Worm (Caenorhabditis elegans) whole organism, young adult: ENCODE measurements around the gene spp-16.

Experiments used
- B0019.2 ChIP-seq: fragments of 200-800 bp; sonication (Bioruptor generic); conservative IDR thresholded peaks from 2 replicates; pipeline ENCODE4 v1.3.6; 2022; ENCODE audit warnings: missing genetic modification reagents, missing genetic modification characterization, missing compliant biosample characterization
- F10E7.11 ChIP-seq: sonication (generic microtip); optimal IDR thresholded peaks from 2 replicates; lab custom pipeline; 2017; ENCODE audit warnings: mild to moderate bottlenecking, missing genetic modification characterization, moderate library complexity, missing compliant biosample characterization
- F22D6.2 ChIP-seq: sonication (generic microtip); optimal IDR thresholded peaks from 2 replicates; lab custom pipeline; 2016; ENCODE audit warnings: mild to moderate bottlenecking, missing genetic modification characterization, missing compliant biosample characterization
- F39B2.1 ChIP-seq: fragments of 200-800 bp; sonication (Bioruptor generic); IDR thresholded peaks from 2 replicates; pipeline ENCODE4 v1.3.6; 2022; ENCODE audit warnings: missing genetic modification reagents, missing genetic modification characterization, missing compliant biosample characterization
- F49E8.2 ChIP-seq: sonication (generic microtip); optimal IDR thresholded peaks from 3 replicates; lab custom pipeline; 2017; ENCODE audit warnings: missing genetic modification characterization, mild to moderate bottlenecking, missing compliant biosample characterization, antibody characterized with exemption, moderate library complexity; ENCODE audit not compliant: insufficient read depth
- F52B5.7 ChIP-seq: sonication (generic microtip); optimal IDR thresholded peaks from 2 replicates; lab custom pipeline; 2016; ENCODE audit warnings: mild to moderate bottlenecking, missing genetic modification characterization, missing compliant biosample characterization
- F55B11.4 ChIP-seq: sonication (generic microtip); optimal IDR thresholded peaks from 2 replicates; lab custom pipeline; 2016; ENCODE audit warnings: missing compliant biosample characterization, missing genetic modification characterization, borderline replicate concordance; ENCODE audit not compliant: insufficient read depth
- F57A8.1 ChIP-seq: fragments of 200-800 bp; sonication (Bioruptor generic); optimal IDR thresholded peaks from 2 replicates; lab custom pipeline; 2018; ENCODE audit warnings: mild to moderate bottlenecking, missing genetic modification characterization, moderate library complexity, missing compliant biosample characterization
- F57C9.4 ChIP-seq: sonication (generic microtip); optimal IDR thresholded peaks from 2 replicates; lab custom pipeline; 2017; ENCODE audit warnings: mild to moderate bottlenecking, missing genetic modification characterization, missing compliant biosample characterization
- K11D2.4 ChIP-seq: fragments of 200-800 bp; sonication (Bioruptor generic); IDR thresholded peaks from 2 replicates; pipeline ENCODE4 v1.3.6; 2022; ENCODE audit warnings: missing genetic modification reagents, missing genetic modification characterization, missing compliant biosample characterization
- T07F8.4 ChIP-seq: sonication (generic microtip); optimal IDR thresholded peaks from 2 replicates; lab custom pipeline; 2016; ENCODE audit warnings: mild to moderate bottlenecking, missing genetic modification characterization, moderate library complexity, missing compliant biosample characterization
- T26A5.8 ChIP-seq: sonication (generic microtip); optimal IDR thresholded peaks from 2 replicates; lab custom pipeline; 2016; ENCODE audit warnings: missing genetic modification characterization, missing compliant biosample characterization
- Y53F4B.3 ChIP-seq: fragments of 200-800 bp; sonication (Bioruptor generic); IDR thresholded peaks from 2 replicates; pipeline ENCODE4 v1.3.6; 2022; ENCODE audit warnings: missing genetic modification reagents, missing genetic modification characterization, missing compliant biosample characterization
- Y53G8AR.9 ChIP-seq: fragments of 200-800 bp; sonication (Bioruptor generic); conservative IDR thresholded peaks from 2 replicates; pipeline ENCODE4 v1.3.6; 2022; ENCODE audit warnings: missing genetic modification reagents, missing genetic modification characterization, missing compliant biosample characterization
- Y67H2A.10 ChIP-seq: fragments of 200-800 bp; sonication (Bioruptor generic); conservative IDR thresholded peaks from 2 replicates; pipeline ENCODE4 v1.3.6; 2022; ENCODE audit warnings: missing genetic modification reagents, missing genetic modification characterization, missing compliant biosample characterization
- Y79H2A.3 ChIP-seq: fragments of 200-800 bp; sonication (Bioruptor generic); conservative IDR thresholded peaks from 2 replicates; pipeline ENCODE4 v1.3.6; 2022; ENCODE audit warnings: missing genetic modification reagents, missing genetic modification characterization, missing compliant biosample characterization
- Y95B8A.8 ChIP-seq: fragments of 200-800 bp; sonication (Bioruptor generic); IDR thresholded peaks from 2 replicates; pipeline ENCODE4 v1.3.6; 2022; ENCODE audit warnings: missing genetic modification reagents, missing genetic modification characterization, missing compliant biosample characterization
- ZK185.1 ChIP-seq: sonication (generic microtip); optimal IDR thresholded peaks from 2 replicates; lab custom pipeline; 2016; ENCODE audit warnings: mild to moderate bottlenecking, missing genetic modification characterization, missing compliant biosample characterization; ENCODE audit not compliant: poor library complexity, severe bottlenecking
- aptf-3 ChIP-seq: fragments of 200-800 bp; sonication (Bioruptor generic); IDR thresholded peaks from 2 replicates; pipeline ENCODE4 v1.3.6; 2022; ENCODE audit warnings: missing genetic modification characterization, missing compliant biosample characterization
- atf-7 ChIP-seq: sonication (generic microtip); optimal IDR thresholded peaks from 2 replicates; lab custom pipeline; 2017; ENCODE audit warnings: mild to moderate bottlenecking, missing genetic modification characterization, missing compliant biosample characterization
- athp-1 ChIP-seq: sonication (generic microtip); optimal IDR thresholded peaks from 2 replicates; lab custom pipeline; 2017; ENCODE audit warnings: mild to moderate bottlenecking, missing genetic modification characterization, missing compliant biosample characterization
- attf-6 ChIP-seq: fragments of 200-800 bp; sonication (Bioruptor generic); IDR thresholded peaks from 2 replicates; pipeline ENCODE4 v1.3.6; 2022; ENCODE audit warnings: missing genetic modification reagents, missing genetic modification characterization, missing compliant biosample characterization
- bed-1 ChIP-seq: fragments of 200-800 bp; sonication (Bioruptor generic); IDR thresholded peaks from 2 replicates; pipeline ENCODE4 v1.3.6; 2022; ENCODE audit warnings: missing genetic modification reagents, missing genetic modification characterization, missing compliant biosample characterization
- ccch-3 ChIP-seq: fragments of 200-800 bp; sonication (Bioruptor generic); optimal IDR thresholded peaks from 2 replicates; lab custom pipeline; 2018; ENCODE audit warnings: mild to moderate bottlenecking, missing genetic modification characterization, missing compliant biosample characterization
- cebp-1 ChIP-seq, 2 experiments: fragments of 200-800 bp in 1 of 2; sonication (Bioruptor generic) in 1 of 2; sonication (generic microtip) in 1 of 2; IDR thresholded peaks in 1 of 2; optimal IDR thresholded peaks in 1 of 2; 2 replicates each; pipeline versions ENCODE4 v1.3.6 to Lab custom; 2017 to 2022; ENCODE audit warnings: missing compliant biosample characterization in 2 of 2, missing genetic modification characterization in 2 of 2, mild to moderate bottlenecking in 1 of 2, missing genetic modification reagents in 1 of 2, moderate library complexity in 1 of 2
- ceh-27 ChIP-seq: fragments of 200-800 bp; sonication (Bioruptor generic); optimal IDR thresholded peaks from 2 replicates; lab custom pipeline; 2018; ENCODE audit warnings: mild to moderate bottlenecking, missing genetic modification characterization, moderate library complexity, missing compliant biosample characterization
- ceh-40 ChIP-seq: fragments of 200-800 bp; sonication (Bioruptor generic); IDR thresholded peaks from 2 replicates; pipeline ENCODE4 v1.3.6; 2022; ENCODE audit warnings: missing genetic modification characterization, missing compliant biosample characterization
- ceh-58 ChIP-seq: fragments of 200-800 bp; sonication (Bioruptor generic); IDR thresholded peaks from 2 replicates; pipeline ENCODE4 v1.3.6; 2022; ENCODE audit warnings: missing genetic modification characterization, missing compliant biosample characterization
- dox-1 ChIP-seq: fragments of 200-800 bp; sonication (Bioruptor generic); IDR thresholded peaks from 2 replicates; pipeline ENCODE4 v1.3.6; 2022; ENCODE audit warnings: missing genetic modification reagents, missing genetic modification characterization, missing compliant biosample characterization
- egl-18 ChIP-seq: fragments of 200-800 bp; sonication (Bioruptor generic); IDR thresholded peaks from 2 replicates; pipeline ENCODE4 v1.3.6; 2022; ENCODE audit warnings: missing genetic modification reagents, missing genetic modification characterization, missing compliant biosample characterization
- egl-44 ChIP-seq: fragments of 200-800 bp; sonication (Bioruptor generic); IDR thresholded peaks from 2 replicates; pipeline ENCODE4 v1.3.6; 2022; ENCODE audit warnings: missing genetic modification reagents, missing genetic modification characterization, missing compliant biosample characterization
- fkh-3 ChIP-seq: sonication (generic microtip); optimal IDR thresholded peaks from 2 replicates; lab custom pipeline; 2016; ENCODE audit warnings: mild to moderate bottlenecking, missing genetic modification characterization, missing compliant biosample characterization
- gei-17 ChIP-seq: fragments of 200-800 bp; sonication (Bioruptor generic); optimal IDR thresholded peaks from 2 replicates; lab custom pipeline; 2018; ENCODE audit warnings: mild to moderate bottlenecking, missing genetic modification characterization, missing compliant biosample characterization
- hmg-1.2 ChIP-seq: fragments of 200-800 bp; sonication (Bioruptor generic); IDR thresholded peaks from 2 replicates; pipeline ENCODE4 v1.3.6; 2022; ENCODE audit warnings: missing genetic modification reagents, missing genetic modification characterization, missing compliant biosample characterization
- hsf-1 ChIP-seq: fragments of 200-800 bp; sonication (Bioruptor generic); IDR thresholded peaks from 2 replicates; pipeline ENCODE4 v1.3.6; 2022; ENCODE audit warnings: missing genetic modification reagents, missing genetic modification characterization, missing compliant biosample characterization
- let-607 ChIP-seq, 2 experiments: fragments of 200-800 bp in 1 of 2; sonication (Bioruptor generic) in 1 of 2; sonication (generic microtip) in 1 of 2; optimal IDR thresholded peaks; 2 replicates each; lab custom pipeline; 2016 to 2018; ENCODE audit warnings: mild to moderate bottlenecking in 2 of 2, missing compliant biosample characterization in 2 of 2, missing genetic modification characterization in 2 of 2, moderate library complexity in 2 of 2, missing genotype in 1 of 2
- mes-4 ChIP-seq: sonication (generic microtip); optimal IDR thresholded peaks from 2 replicates; lab custom pipeline; 2016; ENCODE audit warnings: missing genotype, missing genetic modification characterization, missing compliant biosample characterization
- nhr-27 ChIP-seq: fragments of 200-800 bp; sonication (Bioruptor generic); optimal IDR thresholded peaks from 2 replicates; lab custom pipeline; 2018; ENCODE audit warnings: mild to moderate bottlenecking, missing genetic modification characterization, moderate library complexity, missing compliant biosample characterization
- pbrm-1 ChIP-seq: fragments of 200-800 bp; sonication (Bioruptor generic); IDR thresholded peaks from 2 replicates; pipeline ENCODE4 v1.3.6; 2022; ENCODE audit warnings: missing genetic modification reagents, missing genetic modification characterization, missing compliant biosample characterization
- pha-4 ChIP-seq: fragments of 150-350 bp; sonication (generic microtip); optimal IDR thresholded peaks from 2 replicates; lab custom pipeline; 2014; ENCODE audit warnings: missing biosample characterization, missing genetic modification reagents, missing genetic modification characterization
- rcor-1 ChIP-seq: fragments of 200-800 bp; sonication (Bioruptor generic); IDR thresholded peaks from 2 replicates; pipeline ENCODE4 v1.3.6; 2022; ENCODE audit warnings: missing genetic modification reagents, missing genetic modification characterization, missing compliant biosample characterization
- sea-2 ChIP-seq: fragments of 200-800 bp; sonication (Bioruptor generic); IDR thresholded peaks from 2 replicates; pipeline ENCODE4 v1.3.6; 2022; ENCODE audit warnings: missing genetic modification characterization, missing compliant biosample characterization
- somi-1 ChIP-seq: fragments of 200-800 bp; sonication (Bioruptor generic); optimal IDR thresholded peaks from 2 replicates; lab custom pipeline; 2018; ENCODE audit warnings: mild to moderate bottlenecking, missing genetic modification characterization, missing compliant biosample characterization
- xnd-1 ChIP-seq: sonication (generic microtip); optimal IDR thresholded peaks from 2 replicates; lab custom pipeline; 2016; ENCODE audit warnings: missing genotype, missing genetic modification reagents, missing genetic modification characterization, missing compliant biosample characterization
- ztf-3 ChIP-seq: fragments of 200-800 bp; sonication (Bioruptor generic); optimal IDR thresholded peaks from 2 replicates; lab custom pipeline; 2018; ENCODE audit warnings: mild to moderate bottlenecking, missing genetic modification characterization, missing compliant biosample characterization
- ztf-6 ChIP-seq: fragments of 200-800 bp; sonication (Bioruptor generic); IDR thresholded peaks from 2 replicates; pipeline ENCODE4 v1.3.6; 2022; ENCODE audit warnings: missing genetic modification reagents, missing genetic modification characterization, missing compliant biosample characterization

Gene spp-16

ce11 chrV:10856901-10857637, 44.0 kb downstream of the spp-16 start (continued):
- TF ChIP-seq F39B2.1 (GFP tag; lab: Robert Waterston, UW) (no peak), rcor-1 (GFP tag; lab: Robert Waterston, UW) (no peak), fkh-3 (tag; lab: Kevin White, UChicago) (no peak), ceh-58 (GFP tag; lab: Robert Waterston, UW) (no peak), sea-2 (GFP tag; lab: Robert Waterston, UW) (no peak), ceh-27 (GFP tag; lab: Kevin White, UChicago) (no peak), hsf-1 (GFP tag; lab: Robert Waterston, UW) (no peak), hmg-1.2 (GFP tag; lab: Robert Waterston, UW) (no peak), T26A5.8 (tag; lab: Kevin White, UChicago) (no peak), Y95B8A.8 (GFP tag; lab: Robert Waterston, UW) (no peak), athp-1 (tag; lab: Kevin White, UChicago) (no peak), F55B11.4 (tag; lab: Kevin White, UChicago) (no peak), attf-6 (GFP tag; lab: Robert Waterston, UW) (no peak), Y79H2A.3 (no peak), ceh-40 (GFP tag; lab: Robert Waterston, UW) (no peak), T07F8.4 (peak; percentile 3), egl-18 (GFP tag; lab: Robert Waterston, UW) (no peak), atf-7 (no peak), F52B5.7 (tag; lab: Kevin White, UChicago) (no peak), somi-1 (GFP tag; lab: Kevin White, UChicago) (no peak), K11D2.4 (GFP tag; lab: Robert Waterston, UW) (peak; percentile 65; the same call in 1 of the 2 replicates), ccch-3 (GFP tag; lab: Kevin White, UChicago) (no peak), ztf-3 (no peak), ZK185.1 (tag; lab: Kevin White, UChicago) (no peak), cebp-1 (GFP tag; IDR thresholded peaks at IDR 0.05; lab: Robert Waterston, UW) (no peak), cebp-1 (tag; optimal IDR thresholded peaks at IDR 0.05; lab: Kevin White, UChicago) (peak; percentile 32)

DNA sequence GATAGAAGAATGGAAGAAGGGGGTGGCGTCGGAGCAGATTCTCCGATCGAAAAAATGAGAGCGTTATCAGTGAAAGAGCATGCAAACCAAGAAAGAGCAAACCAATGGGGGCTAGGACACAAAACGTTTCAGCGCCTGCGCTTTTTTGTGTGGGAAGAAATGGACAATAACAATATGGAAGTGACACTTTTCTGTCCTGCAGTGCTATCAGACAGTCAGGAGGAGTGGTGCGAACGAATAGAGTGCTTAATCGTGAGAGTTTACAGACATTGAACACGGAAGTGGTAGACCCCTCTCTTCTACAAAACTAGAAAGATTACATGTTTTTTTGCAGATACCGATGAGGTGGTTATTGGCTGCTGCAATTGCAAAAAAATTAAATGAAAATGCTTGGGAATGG, 45.7 kb downstream of the spp-16 start:
- TF ChIP-seq pha-4 (no peak), xnd-1 (tag; lab: Kevin White, UChicago) (no peak), dox-1 (peak; percentile 76), F55B11.4 (tag; lab: Kevin White, UChicago) (no peak), aptf-3 (GFP tag; lab: Robert Waterston, UW) (no peak), gei-17 (GFP tag; lab: Kevin White, UChicago) (no peak), egl-44 (GFP tag; lab: Robert Waterston, UW) (no peak), bed-1 (GFP tag; lab: Robert Waterston, UW) (no peak), nhr-27 (no peak), mes-4 (tag; lab: Kevin White, UChicago) (no peak), F22D6.2 (tag; lab: Kevin White, UChicago) (no peak), ccch-3 (GFP tag; lab: Kevin White, UChicago) (no peak), F57A8.1 (no peak), somi-1 (GFP tag; lab: Kevin White, UChicago) (no peak), F57C9.4 (no peak), B0019.2 (GFP tag; lab: Robert Waterston, UW) (no peak), ztf-6 (GFP tag; lab: Robert Waterston, UW) (no peak), Y53F4B.3 (GFP tag; lab: Robert Waterston, UW) (no peak), Y53G8AR.9 (0 out of 2 replicates have a peak, but pooled peaks have one; percentile 48), Y67H2A.10 (GFP tag; lab: Robert Waterston, UW) (no peak), pbrm-1 (GFP tag; lab: Robert Waterston, UW) (0 out of 2 replicates have a peak, but pooled peaks have one; percentile 6), sea-2 (GFP tag; lab: Robert Waterston, UW) (no peak), F49E8.2 (no peak), F10E7.11 (tag; lab: Kevin White, UChicago) (no peak), let-607 (tag; optimal IDR thresholded peaks at IDR 0.05; lab: Kevin White, UChicago) (no peak)
